ENCODE assay signal across 4 worm cellular contexts in genomic region chrIV:2281353-2281976, ce11.
TF ChIP-seq lines count a peak whose summit lies in the region.

No protein-coding gene starts in this region.

TF ChIP-seq in whole organism, L1 larva, 84 proteins besides CTCF, POLR2A, EP300 and RAD21 (continued from another document):
- TF ChIP-seq nhr-20 (tag; optimal IDR thresholded peaks at IDR 0.05; lab: Kevin White, UChicago) (peak; percentile 74), elt-2 (tag; optimal IDR thresholded peaks at IDR 0.05; lab: Kevin White, UChicago) (peak; percentile 59), Y116A8C.19 (tag; optimal IDR thresholded peaks at IDR 0.05; lab: Kevin White, UChicago; ENCODE audit: borderline replicate concordance) (no peak), lir-3 (tag; optimal IDR thresholded peaks at IDR 0.05; lab: Kevin White, UChicago; ENCODE audit: poor library complexity) (no peak), elt-3 (tag; optimal IDR thresholded peaks at IDR 0.05; lab: Kevin White, UChicago) (peak in 4 of 6 experiments; percentile 17 to 90 (median 80)), ets-5 (GFP tag; IDR thresholded peaks at IDR 0.05; lab: Robert Waterston, UW) (no peak), C16A3.4 (tag; optimal IDR thresholded peaks at IDR 0.05; lab: Kevin White, UChicago) (peak; percentile 20), nhr-237 (tag; optimal IDR thresholded peaks at IDR 0.05; lab: Kevin White, UChicago) (no peak), fkh-4 (tag; optimal IDR thresholded peaks at IDR 0.05; lab: Kevin White, UChicago; ENCODE audit: borderline replicate concordance) (no peak), lin-14 (GFP tag; optimal IDR thresholded peaks at IDR 0.05; lab: Kevin White, UChicago) (peak; percentile 60), tbx-2 (tag; optimal IDR thresholded peaks at IDR 0.05; lab: Kevin White, UChicago) (peak; percentile 63), pqm-1 (tag; optimal IDR thresholded peaks at IDR 0.05; lab: Kevin White, UChicago) (no peak), dsc-1 (tag; optimal IDR thresholded peaks at IDR 0.05; lab: Kevin White, UChicago) (no peak), nhr-76 (tag; optimal IDR thresholded peaks at IDR 0.05; lab: Kevin White, UChicago) (no peak), efl-3 (GFP tag; optimal IDR thresholded peaks at IDR 0.05; lab: Kevin White, UChicago) (no peak), ceh-82 (tag; optimal IDR thresholded peaks at IDR 0.05; lab: Kevin White, UChicago) (no peak), zag-1 (tag; optimal IDR thresholded peaks at IDR 0.05; lab: Kevin White, UChicago) (no peak), ceh-8 (GFP tag; optimal IDR thresholded peaks at IDR 0.05; lab: Kevin White, UChicago) (no peak), sup-37 (GFP tag; optimal IDR thresholded peaks at IDR 0.05; lab: Kevin White, UChicago) (no peak), nhr-85 (tag; lab: Kevin White, UChicago) (peak; percentile 82), snu-23 (GFP tag; optimal IDR thresholded peaks at IDR 0.05; lab: Kevin White, UChicago) (peak; percentile 63), mab-9 (GFP tag; IDR thresholded peaks at IDR 0.05; lab: Robert Waterston, UW) (no peak), grh-1 (GFP tag; IDR thresholded peaks at IDR 0.05; lab: Robert Waterston, UW) (peak; percentile 82), lin-35 (GFP tag; optimal IDR thresholded peaks at IDR 0.05; lab: Kevin White, UChicago) (peak; percentile 7 to 82), irx-1 (tag; optimal IDR thresholded peaks at IDR 0.05; lab: Kevin White, UChicago) (no peak), ztf-4 (tag; optimal IDR thresholded peaks at IDR 0.05; lab: Kevin White, UChicago) (peak; percentile 49), alr-1 (tag; optimal IDR thresholded peaks at IDR 0.05; lab: Kevin White, UChicago; ENCODE audit: borderline replicate concordance) (no peak), hpl-2 (GFP tag; optimal IDR thresholded peaks at IDR 0.05; lab: Kevin White, UChicago) (no peak), nhr-19 (GFP tag; conservative IDR thresholded peaks at IDR 0.05; lab: Robert Waterston, UW) (peak; percentile 33), C34B4.2 (tag; optimal IDR thresholded peaks at IDR 0.05; lab: Kevin White, UChicago) (no peak), F16B12.6 (tag; optimal IDR thresholded peaks at IDR 0.05; lab: Kevin White, UChicago) (no peak), nhr-47 (tag; optimal IDR thresholded peaks at IDR 0.05; lab: Kevin White, UChicago) (peak; percentile 32), mdl-1 (tag; optimal IDR thresholded peaks at IDR 0.05; lab: Kevin White, UChicago) (no peak)

TF ChIP-seq in whole organism, L2 larva, 48 proteins besides CTCF, POLR2A, EP300 and RAD21 (continued from another document):
- TF ChIP-seq gmeb-1 (tag; optimal IDR thresholded peaks at IDR 0.05; lab: Kevin White, UChicago) (peak; percentile 72), sma-3 (GFP tag; optimal IDR thresholded peaks at IDR 0.05; lab: Kevin White, UChicago) (peak; percentile 79)

TF ChIP-seq in whole organism, L3 larva, 47 proteins besides CTCF, POLR2A, EP300 and RAD21 (continued from another document):
- TF ChIP-seq nhr-23 (tag; optimal IDR thresholded peaks at IDR 0.05; lab: Kevin White, UChicago) (peak; percentile 87), aly-2 (tag; optimal IDR thresholded peaks at IDR 0.05; lab: Kevin White, UChicago) (no peak), pqm-1 (tag; optimal IDR thresholded peaks at IDR 0.05; lab: Kevin White, UChicago) (peak; percentile 86), nhr-76 (tag; optimal IDR thresholded peaks at IDR 0.05; lab: Kevin White, UChicago) (no peak), ceh-9 (tag; optimal IDR thresholded peaks at IDR 0.05; lab: Kevin White, UChicago) (no peak), ama-1 (optimal IDR thresholded peaks at IDR 0.05; lab: Kevin White, UChicago) (peak; percentile 60), elt-3 (tag; optimal IDR thresholded peaks at IDR 0.05; lab: Kevin White, UChicago) (no peak), unc-62 (GFP tag; optimal IDR thresholded peaks at IDR 0.05; lab: Kevin White, UChicago) (no peak), nhr-11 (tag; optimal IDR thresholded peaks at IDR 0.05; lab: Kevin White, UChicago) (no peak), fkh-2 (tag; optimal IDR thresholded peaks at IDR 0.05; lab: Kevin White, UChicago) (no peak), fkh-10 (GFP tag; optimal IDR thresholded peaks at IDR 0.05; lab: Kevin White, UChicago) (no peak), eor-1 (tag; optimal IDR thresholded peaks at IDR 0.05; lab: Kevin White, UChicago) (no peak), egl-5 (tag; optimal IDR thresholded peaks at IDR 0.05; lab: Kevin White, UChicago) (no peak), pha-4 (tag; optimal IDR thresholded peaks at IDR 0.05; lab: Kevin White, UChicago) (peak; percentile 30), daf-12 (tag; optimal IDR thresholded peaks at IDR 0.05; lab: Kevin White, UChicago) (no peak), unc-39 (tag; optimal IDR thresholded peaks at IDR 0.05; lab: Kevin White, UChicago) (no peak), nhr-77 (tag; optimal IDR thresholded peaks at IDR 0.05; lab: Kevin White, UChicago) (no peak), ztf-4 (tag; optimal IDR thresholded peaks at IDR 0.05; lab: Kevin White, UChicago) (no peak), jun-1 (tag; optimal IDR thresholded peaks at IDR 0.05; lab: Kevin White, UChicago) (peak; percentile 64), ceh-82 (tag; optimal IDR thresholded peaks at IDR 0.05; lab: Kevin White, UChicago) (no peak), ceh-16 (tag; optimal IDR thresholded peaks at IDR 0.05; lab: Kevin White, UChicago) (no peak), fos-1 (tag; optimal IDR thresholded peaks at IDR 0.05; lab: Kevin White, UChicago) (no peak), tbx-2 (tag; optimal IDR thresholded peaks at IDR 0.05; lab: Kevin White, UChicago) (no peak), lin-39 (tag; optimal IDR thresholded peaks at IDR 0.05; lab: Kevin White, UChicago) (no peak), skn-1 (tag; optimal IDR thresholded peaks at IDR 0.05; lab: Kevin White, UChicago) (no peak), nhr-12 (tag; optimal IDR thresholded peaks at IDR 0.05; lab: Kevin White, UChicago) (no peak), nhr-25 (tag; optimal IDR thresholded peaks at IDR 0.05; lab: Kevin White, UChicago) (peak; percentile 55)

TF ChIP-seq in whole organism, L4 larva, 104 proteins besides CTCF, POLR2A, EP300 and RAD21 (continued from another document and continues in another):
- peak; percentile 45 for TF ChIP-seq T20F7.1 (GFP tag; optimal IDR thresholded peaks at IDR 0.05; lab: Kevin White, UChicago)
- TF ChIP-seq nhr-77 (tag; optimal IDR thresholded peaks at IDR 0.05; lab: Kevin White, UChicago), result peak; percentile 77
- peak; percentile 70 for TF ChIP-seq mep-1 (tag; optimal IDR thresholded peaks at IDR 0.05; lab: Kevin White, UChicago)
- peak; percentile 66 for TF ChIP-seq mxl-3 (GFP tag; optimal IDR thresholded peaks at IDR 0.05; lab: Kevin White, UChicago)
- no peak for TF ChIP-seq nhr-6 (tag; optimal IDR thresholded peaks at IDR 0.05; lab: Kevin White, UChicago)
- no peak for TF ChIP-seq nhr-25 (tag; optimal IDR thresholded peaks at IDR 0.05; lab: Kevin White, UChicago; ENCODE audit: borderline replicate concordance, insufficient read depth)
- TF ChIP-seq attf-4 (tag; optimal IDR thresholded peaks at IDR 0.05; lab: Kevin White, UChicago), result no peak
- peak; percentile 84 for TF ChIP-seq hlh-11 (tag; optimal IDR thresholded peaks at IDR 0.05; lab: Kevin White, UChicago)
- peak; percentile 86 for TF ChIP-seq pqm-1 (tag; optimal IDR thresholded peaks at IDR 0.05; lab: Kevin White, UChicago)
- no peak for TF ChIP-seq zfp-2 (tag; optimal IDR thresholded peaks at IDR 0.05; lab: Kevin White, UChicago)
- TF ChIP-seq egl-27 (tag; optimal IDR thresholded peaks at IDR 0.05; lab: Kevin White, UChicago), result no peak
- no peak for TF ChIP-seq spr-1 (tag; optimal IDR thresholded peaks at IDR 0.05; lab: Kevin White, UChicago)
- peak; percentile 87 for TF ChIP-seq hlh-30 (tag; optimal IDR thresholded peaks at IDR 0.05; lab: Kevin White, UChicago; ENCODE audit: insufficient read depth)
- peak; percentile 81 for TF ChIP-seq dve-1 (tag; optimal IDR thresholded peaks at IDR 0.05; lab: Kevin White, UChicago; ENCODE audit: insufficient read depth)
- TF ChIP-seq mdl-1 (tag; optimal IDR thresholded peaks at IDR 0.05; lab: Kevin White, UChicago), result peak in 1 of 2 experiments; percentile 29
- peak; percentile 99 for TF ChIP-seq aha-1 (tag; lab: Kevin White, UChicago)
- TF ChIP-seq F37D6.2 (tag; optimal IDR thresholded peaks at IDR 0.05; lab: Kevin White, UChicago), result no peak
- no peak for TF ChIP-seq cey-2 (tag; optimal IDR thresholded peaks at IDR 0.05; lab: Kevin White, UChicago; ENCODE audit: borderline replicate concordance, insufficient read depth)
- TF ChIP-seq mes-2 (tag; optimal IDR thresholded peaks at IDR 0.05; lab: Kevin White, UChicago; ENCODE audit: poor library complexity, severe bottlenecking), result peak; percentile 2
- no peak for TF ChIP-seq set-16 (GFP tag; IDR thresholded peaks at IDR 0.05; lab: Robert Waterston, UW)
- TF ChIP-seq nhr-102 (tag; optimal IDR thresholded peaks at IDR 0.05; lab: Kevin White, UChicago), result no peak
- no peak for TF ChIP-seq tra-1 (GFP tag; IDR thresholded peaks at IDR 0.05; lab: Robert Waterston, UW)
- peak; percentile 78 for TF ChIP-seq nhr-28 (tag; optimal IDR thresholded peaks at IDR 0.05; lab: Kevin White, UChicago)
- TF ChIP-seq unc-62 (GFP tag; optimal IDR thresholded peaks at IDR 0.05 in 1 of 2; lab: Kevin White, UChicago), result peak in 1 of 2 experiments; percentile 45
- no peak for TF ChIP-seq unc-62 (tag; optimal IDR thresholded peaks at IDR 0.05; lab: Kevin White, UChicago)
- no peak for TF ChIP-seq jun-1 (tag; optimal IDR thresholded peaks at IDR 0.05; lab: Kevin White, UChicago)
- TF ChIP-seq gei-8 (GFP tag; optimal IDR thresholded peaks at IDR 0.05; lab: Kevin White, UChicago), result no peak
- no peak for TF ChIP-seq fkh-10 (GFP tag; optimal IDR thresholded peaks at IDR 0.05; lab: Kevin White, UChicago)
- no peak for TF ChIP-seq zfp-3 (GFP tag; conservative IDR thresholded peaks at IDR 0.05; lab: Robert Waterston, UW)
- TF ChIP-seq egl-43 (GFP tag; IDR thresholded peaks at IDR 0.05; lab: Robert Waterston, UW), result no peak
- TF ChIP-seq ces-1 (GFP tag; optimal IDR thresholded peaks at IDR 0.05; lab: Kevin White, UChicago), result no peak
- TF ChIP-seq ceh-62 (tag; optimal IDR thresholded peaks at IDR 0.05; lab: Kevin White, UChicago), result no peak
- TF ChIP-seq zip-2 (tag; optimal IDR thresholded peaks at IDR 0.05; lab: Kevin White, UChicago), result peak; percentile 13
- no peak for TF ChIP-seq pha-4 (GFP tag; IDR thresholded peaks at IDR 0.05; lab: Robert Waterston, UW)
- no peak for TF ChIP-seq pha-4 (tag; optimal IDR thresholded peaks at IDR 0.05; lab: Kevin White, UChicago)
- TF ChIP-seq ceh-32 (tag; optimal IDR thresholded peaks at IDR 0.05; lab: Kevin White, UChicago; ENCODE audit: poor library complexity), result no peak
- TF ChIP-seq ztf-7 (tag; optimal IDR thresholded peaks at IDR 0.05; lab: Kevin White, UChicago), result peak; percentile 14
- no peak for TF ChIP-seq nhr-111 (GFP tag; optimal IDR thresholded peaks at IDR 0.05; lab: Kevin White, UChicago)
- TF ChIP-seq lin-1 (GFP tag; IDR thresholded peaks at IDR 0.05; lab: Robert Waterston, UW), result peak; percentile 59; the same call in 1 of the 2 replicates
- no peak for TF ChIP-seq snpc-4 (tag; optimal IDR thresholded peaks at IDR 0.05; lab: Kevin White, UChicago)
- TF ChIP-seq lim-7 (GFP tag; IDR thresholded peaks at IDR 0.05; lab: Robert Waterston, UW), result no peak
- TF ChIP-seq zag-1 (tag; optimal IDR thresholded peaks at IDR 0.05; lab: Kevin White, UChicago), result no peak
- TF ChIP-seq nhr-42 (GFP tag; IDR thresholded peaks at IDR 0.05; lab: Robert Waterston, UW), result no peak
- no peak for TF ChIP-seq ceh-82 (tag; optimal IDR thresholded peaks at IDR 0.05; lab: Kevin White, UChicago)
- no peak for TF ChIP-seq F26F4.8 (GFP tag; conservative IDR thresholded peaks at IDR 0.05; lab: Robert Waterston, UW)
- TF ChIP-seq nhr-237 (tag; optimal IDR thresholded peaks at IDR 0.05; lab: Kevin White, UChicago), result no peak
- TF ChIP-seq spr-3 (GFP tag; optimal IDR thresholded peaks at IDR 0.05; lab: Kevin White, UChicago), result no peak
- TF ChIP-seq daf-16 (GFP tag; optimal IDR thresholded peaks at IDR 0.05; lab: Kevin White, UChicago), result no peak
- peak; percentile 85 for TF ChIP-seq daf-16 (tag; optimal IDR thresholded peaks at IDR 0.05; lab: Kevin White, UChicago)
- TF ChIP-seq ZK546.5 (tag; optimal IDR thresholded peaks at IDR 0.05; lab: Kevin White, UChicago), result no peak
- no peak for TF ChIP-seq Y105C5A.15 (GFP tag; IDR thresholded peaks at IDR 0.05; lab: Robert Waterston, UW)
- TF ChIP-seq lin-13 (GFP tag; optimal IDR thresholded peaks at IDR 0.05; lab: Kevin White, UChicago), result peak; percentile 50
- TF ChIP-seq lir-3 (tag; optimal IDR thresholded peaks at IDR 0.05; lab: Kevin White, UChicago), result no peak
- TF ChIP-seq dmd-9 (GFP tag; IDR thresholded peaks at IDR 0.05; lab: Robert Waterston, UW), result no peak
- no peak for TF ChIP-seq T26A8.4 (GFP tag; IDR thresholded peaks at IDR 0.05; lab: Robert Waterston, UW)
- no peak for TF ChIP-seq ctbp-1 (GFP tag; IDR thresholded peaks at IDR 0.05; lab: Robert Waterston, UW)
- TF ChIP-seq fos-1 (tag; optimal IDR thresholded peaks at IDR 0.05; lab: Kevin White, UChicago), result no peak
- TF ChIP-seq ama-1 (optimal IDR thresholded peaks at IDR 0.05; lab: Kevin White, UChicago), result peak; percentile 89
- no peak for TF ChIP-seq ztf-11 (tag; optimal IDR thresholded peaks at IDR 0.05; lab: Kevin White, UChicago)
- TF ChIP-seq snpc-1.2 (GFP tag; IDR thresholded peaks at IDR 0.05; lab: Robert Waterston, UW), result no peak
- TF ChIP-seq unc-130 (GFP tag; optimal IDR thresholded peaks at IDR 0.05; lab: Kevin White, UChicago), result no peak
- no peak for TF ChIP-seq nhr-76 (tag; optimal IDR thresholded peaks at IDR 0.05; lab: Kevin White, UChicago)
- no peak for TF ChIP-seq madf-9 (GFP tag; conservative IDR thresholded peaks at IDR 0.05; lab: Robert Waterston, UW)
- no peak for TF ChIP-seq nhr-11 (tag; optimal IDR thresholded peaks at IDR 0.05; lab: Kevin White, UChicago)
- TF ChIP-seq daf-8 (GFP tag; IDR thresholded peaks at IDR 0.05; lab: Robert Waterston, UW), result no peak
- no peak for TF ChIP-seq mdt-29 (GFP tag; IDR thresholded peaks at IDR 0.05; lab: Robert Waterston, UW)
- TF ChIP-seq tag-97 (GFP tag; IDR thresholded peaks at IDR 0.05; lab: Robert Waterston, UW), result no peak
- TF ChIP-seq duxl-1 (tag; optimal IDR thresholded peaks at IDR 0.05; lab: Kevin White, UChicago; ENCODE audit: poor library complexity), result no peak
- 0 out of 2 replicates have a peak, but pooled peaks have one; percentile 17 for TF ChIP-seq lin-38 (GFP tag; IDR thresholded peaks at IDR 0.05; lab: Robert Waterston, UW)
- TF ChIP-seq lin-15B (tag; optimal IDR thresholded peaks at IDR 0.05; lab: Kevin White, UChicago), result no peak
- TF ChIP-seq D1046.2 (GFP tag; IDR thresholded peaks at IDR 0.05; lab: Robert Waterston, UW), result no peak
- no peak for TF ChIP-seq F49E8.2 (tag; optimal IDR thresholded peaks at IDR 0.05; lab: Kevin White, UChicago; ENCODE audit: borderline replicate concordance)
- TF ChIP-seq madf-5 (GFP tag; IDR thresholded peaks at IDR 0.05; lab: Robert Waterston, UW), result no peak
- TF ChIP-seq php-3 (GFP tag; IDR thresholded peaks at IDR 0.05; lab: Robert Waterston, UW), result 0 out of 2 replicates have a peak, but pooled peaks have one; percentile 44
- peak; percentile 50 for TF ChIP-seq dmd-6 (GFP tag; IDR thresholded peaks at IDR 0.05; lab: Robert Waterston, UW)
- TF ChIP-seq Y5F2A.4 (GFP tag; optimal IDR thresholded peaks at IDR 0.05; lab: Kevin White, UChicago), result no peak
- TF ChIP-seq hmg-1.1 (GFP tag; IDR thresholded peaks at IDR 0.05; lab: Robert Waterston, UW), result peak; percentile 23; the same call in 1 of the 2 replicates
- no peak for TF ChIP-seq lin-39 (tag; optimal IDR thresholded peaks at IDR 0.05; lab: Kevin White, UChicago)
- no peak for TF ChIP-seq F10B5.3 (tag; optimal IDR thresholded peaks at IDR 0.05; lab: Kevin White, UChicago)
- no peak for TF ChIP-seq Y48G9A.11 (GFP tag; IDR thresholded peaks at IDR 0.05; lab: Robert Waterston, UW)
- no peak for TF ChIP-seq nhr-41 (GFP tag; IDR thresholded peaks at IDR 0.05; lab: Robert Waterston, UW)
- TF ChIP-seq sdz-12 (GFP tag; optimal IDR thresholded peaks at IDR 0.05; lab: Kevin White, UChicago), result no peak
